Worm (Caenorhabditis elegans) whole organism, L2 larva: ENCODE data around the gene B0496.2.

Experiments
- C34F6.9 ChIP-seq: fragments of 150-350 bp; optimal IDR thresholded peaks from 2 replicates; lab custom pipeline; 2014; ENCODE audit warnings: missing biosample characterization, missing genetic modification characterization
- F13H6.1 ChIP-seq: sonication (generic microtip); optimal IDR thresholded peaks from 2 replicates; lab custom pipeline; 2016; ENCODE audit warnings: missing genetic modification characterization, missing compliant biosample characterization
- R02D3.7 ChIP-seq: fragments of 150-350 bp; optimal IDR thresholded peaks from 2 replicates; lab custom pipeline; 2014; ENCODE audit warnings: missing biosample characterization, missing genetic modification characterization
- Y55F3AM.14 ChIP-seq: fragments of 200-800 bp; sonication (Bioruptor generic); optimal IDR thresholded peaks from 2 replicates; lab custom pipeline; 2018; ENCODE audit warnings: mild to moderate bottlenecking, missing genetic modification characterization, missing compliant biosample characterization
- ZK546.5 ChIP-seq: sonication (generic microtip); optimal IDR thresholded peaks from 2 replicates; lab custom pipeline; 2017; ENCODE audit warnings: missing biosample characterization, missing genetic modification characterization
- aly-2 ChIP-seq: fragments of 150-350 bp; optimal IDR thresholded peaks from 2 replicates; lab custom pipeline; 2014; ENCODE audit warnings: missing biosample characterization, missing genetic modification characterization
- ama-1 ChIP-seq: fragments of 150-350 bp; optimal IDR thresholded peaks from 2 replicates; lab custom pipeline; 2018; ENCODE audit warnings: inconsistent platforms
- blmp-1 ChIP-seq: sonication (generic microtip); optimal IDR thresholded peaks from 2 replicates; lab custom pipeline; 2017; ENCODE audit warnings: missing genetic modification characterization, mild to moderate bottlenecking, missing compliant biosample characterization, antibody characterized with exemption, moderate library complexity; ENCODE audit not compliant: insufficient read depth
- ceh-16 ChIP-seq: fragments of 150-350 bp; optimal IDR thresholded peaks from 2 replicates; lab custom pipeline; 2014; ENCODE audit warnings: missing biosample characterization, missing genetic modification characterization
- ceh-82 ChIP-seq: fragments of 150-350 bp; optimal IDR thresholded peaks from 2 replicates; lab custom pipeline; 2014; ENCODE audit warnings: missing biosample characterization, missing genetic modification characterization
- crh-2 ChIP-seq: sonication (generic microtip); optimal IDR thresholded peaks from 2 replicates; lab custom pipeline; 2017; ENCODE audit warnings: missing biosample characterization, missing genetic modification characterization
- dmd-4 ChIP-seq: sonication (generic microtip); optimal IDR thresholded peaks from 2 replicates; lab custom pipeline; 2017; ENCODE audit warnings: missing biosample characterization, missing genetic modification characterization
- fos-1 ChIP-seq: fragments of 150-350 bp; optimal IDR thresholded peaks from 2 replicates; lab custom pipeline; 2014; ENCODE audit warnings: missing biosample characterization, missing genetic modification characterization
- gmeb-1 ChIP-seq: fragments of 150-350 bp; optimal IDR thresholded peaks from 2 replicates; lab custom pipeline; 2014; ENCODE audit warnings: missing biosample characterization, missing genetic modification characterization
- lin-13 ChIP-seq: fragments of 150-350 bp; optimal IDR thresholded peaks from 2 replicates; lab custom pipeline; 2014; ENCODE audit warnings: missing biosample characterization, missing genetic modification reagents, missing genetic modification characterization
- lin-39 ChIP-seq: fragments of 150-350 bp; optimal IDR thresholded peaks from 2 replicates; lab custom pipeline; 2014; ENCODE audit warnings: missing biosample characterization, missing genetic modification reagents, missing genetic modification characterization
- lsy-2 ChIP-seq, 2 experiments: fragments of 150-350 bp in 1 of 2; sonication (generic microtip) in 1 of 2; optimal IDR thresholded peaks; 2 replicates each; lab custom pipeline; 2014 to 2017; ENCODE audit warnings: missing biosample characterization in 2 of 2, missing genetic modification characterization in 2 of 2
- mab-5 ChIP-seq: fragments of 150-350 bp; optimal IDR thresholded peaks from 2 replicates; lab custom pipeline; 2014; ENCODE audit warnings: missing biosample characterization, missing genetic modification characterization
- mbf-1 ChIP-seq: sonication (generic microtip); optimal IDR thresholded peaks from 2 replicates; lab custom pipeline; 2017; ENCODE audit warnings: missing biosample characterization, missing genetic modification characterization
- mdl-1 ChIP-seq, 2 experiments: fragments of 150-350 bp in 1 of 2; sonication (generic microtip) in 1 of 2; optimal IDR thresholded peaks; 2 replicates each; lab custom pipeline; 2017; ENCODE audit warnings: missing biosample characterization in 2 of 2, missing genetic modification characterization in 2 of 2
- nhr-11 ChIP-seq: fragments of 150-350 bp; optimal IDR thresholded peaks from 2 replicates; lab custom pipeline; 2014; ENCODE audit warnings: missing biosample characterization, missing genetic modification characterization
- nhr-12 ChIP-seq: fragments of 150-350 bp; optimal IDR thresholded peaks from 2 replicates; lab custom pipeline; 2014; ENCODE audit warnings: missing biosample characterization, missing genetic modification characterization
- nhr-129 ChIP-seq: fragments of 150-350 bp; optimal IDR thresholded peaks from 2 replicates; lab custom pipeline; 2014; ENCODE audit warnings: missing biosample characterization, missing genetic modification characterization
- nhr-21 ChIP-seq: fragments of 150-350 bp; optimal IDR thresholded peaks from 2 replicates; lab custom pipeline; 2014; ENCODE audit warnings: missing biosample characterization, missing genetic modification characterization
- nhr-23 ChIP-seq: fragments of 150-350 bp; optimal IDR thresholded peaks from 2 replicates; lab custom pipeline; 2014; ENCODE audit warnings: missing biosample characterization, missing genetic modification reagents, missing genetic modification characterization
- nhr-237 ChIP-seq: fragments of 150-350 bp; optimal IDR thresholded peaks from 2 replicates; lab custom pipeline; 2014; ENCODE audit warnings: missing biosample characterization, missing genetic modification characterization
- nhr-25 ChIP-seq: fragments of 150-350 bp; sonication (generic microtip); optimal IDR thresholded peaks from 3 replicates; lab custom pipeline; 2014; ENCODE audit warnings: missing biosample characterization, missing genetic modification characterization
- nhr-6 ChIP-seq: fragments of 150-350 bp; optimal IDR thresholded peaks from 2 replicates; lab custom pipeline; 2014; ENCODE audit warnings: missing biosample characterization, missing genetic modification characterization
- nhr-77 ChIP-seq: fragments of 150-350 bp; optimal IDR thresholded peaks from 2 replicates; lab custom pipeline; 2014; ENCODE audit warnings: missing biosample characterization, missing genetic modification characterization
- peb-1 ChIP-seq: fragments of 150-350 bp; optimal IDR thresholded peaks from 2 replicates; lab custom pipeline; 2014; ENCODE audit warnings: missing biosample characterization, missing genetic modification characterization
- sem-4 ChIP-seq: fragments of 150-350 bp; optimal IDR thresholded peaks from 2 replicates; lab custom pipeline; 2014; ENCODE audit warnings: missing biosample characterization, missing genetic modification reagents, missing genetic modification characterization
- skn-1 ChIP-seq: sonication (generic microtip); optimal IDR thresholded peaks from 2 replicates; lab custom pipeline; 2017; ENCODE audit warnings: missing biosample characterization, missing genetic modification characterization
- sma-3 ChIP-seq: sonication (generic microtip); optimal IDR thresholded peaks from 2 replicates; lab custom pipeline; 2016; ENCODE audit warnings: missing genetic modification reagents, missing genetic modification characterization, missing compliant biosample characterization
- sma-9 ChIP-seq, 2 experiments: fragments of 150-350 bp in 1 of 2; sonication (generic microtip) in 1 of 2; optimal IDR thresholded peaks; 2 replicates each; lab custom pipeline; 2014 to 2016; ENCODE audit warnings: missing genetic modification characterization in 2 of 2, mild to moderate bottlenecking in 1 of 2, missing biosample characterization in 1 of 2, missing compliant biosample characterization in 1 of 2, missing genetic modification reagents in 1 of 2, moderate library complexity in 1 of 2
- unc-55 ChIP-seq: fragments of 150-350 bp; sonication (generic microtip); optimal IDR thresholded peaks from 3 replicates; lab custom pipeline; 2014; ENCODE audit warnings: missing biosample characterization, missing genetic modification reagents, missing genetic modification characterization
- zag-1 ChIP-seq: fragments of 150-350 bp; optimal IDR thresholded peaks from 2 replicates; lab custom pipeline; 2014; ENCODE audit warnings: missing biosample characterization, missing genetic modification characterization
- ztf-4 ChIP-seq: fragments of 150-350 bp; optimal IDR thresholded peaks from 2 replicates; lab custom pipeline; 2014; ENCODE audit warnings: missing biosample characterization, missing genetic modification characterization

The B0496.2 gene

DNA sequence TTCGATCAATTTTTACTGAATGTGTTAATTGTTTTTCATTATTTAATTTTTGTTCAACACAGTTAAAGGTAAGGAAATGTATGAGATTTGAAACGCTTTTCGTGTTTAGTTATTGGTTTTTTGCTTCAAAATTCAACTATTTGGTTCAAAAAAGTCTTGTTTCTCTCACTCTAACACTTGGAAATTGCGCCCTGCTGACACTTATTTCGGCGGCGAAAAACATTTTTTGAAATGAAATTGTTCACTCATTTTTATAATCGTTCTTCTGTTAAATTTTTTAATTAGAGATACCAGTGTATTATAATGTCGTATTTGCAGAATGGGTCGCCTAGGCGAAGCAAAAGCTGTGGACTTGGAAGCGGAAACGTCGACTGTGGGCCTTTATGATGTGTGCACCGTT is 30.5 kb downstream of the B0496.2 start, which contains the start of gene rod-1:
rod-1 (plus strand) TSS at position 319 of the 400 bp plus-strand sequence.
- TF ChIP-seq unc-55 (GFP tag; lab: Kevin White, UChicago) (peak; percentile 46), crh-2 (tag; lab: Kevin White, UChicago) (no peak), mdl-1 (tag; optimal IDR thresholded peaks at IDR 0.05; lab: Kevin White, UChicago) (no peak)

DNA sequence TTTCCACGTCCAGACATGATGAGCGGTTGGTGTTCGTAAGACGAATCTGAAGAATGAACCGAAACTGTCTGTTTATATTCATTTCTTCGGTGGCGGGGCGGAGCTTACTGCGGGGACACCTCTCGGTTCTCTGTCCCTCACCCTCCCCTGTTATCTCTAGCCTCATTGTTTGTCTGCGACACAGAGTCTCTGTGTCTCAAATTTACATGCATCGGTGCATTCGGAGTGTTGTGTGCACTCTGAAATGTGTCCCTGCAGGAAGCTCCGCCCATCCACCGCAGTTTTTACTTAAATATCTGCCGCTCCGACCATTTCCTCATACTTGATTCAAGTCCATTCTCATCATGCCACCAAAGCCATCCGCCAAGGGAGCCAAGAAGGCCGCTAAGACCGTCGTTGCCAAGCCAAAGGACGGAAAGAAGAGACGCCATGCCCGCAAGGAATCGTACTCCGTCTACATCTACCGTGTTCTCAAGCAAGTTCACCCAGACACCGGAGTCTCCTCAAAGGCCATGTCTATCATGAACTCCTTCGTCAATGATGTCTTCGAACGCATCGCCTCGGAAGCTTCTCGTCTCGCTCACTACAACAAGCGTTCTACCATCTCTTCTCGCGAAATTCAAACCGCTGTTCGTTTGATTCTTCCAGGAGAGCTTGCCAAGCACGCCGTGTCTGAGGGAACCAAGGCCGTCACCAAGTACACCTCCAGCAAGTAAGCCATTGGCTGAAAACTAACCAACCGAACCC is 38.7 kb downstream of the B0496.2 start, which contains the start of the genes his-61 and his-62:
his-61 (minus strand) TSS at position 17 of the 747 bp plus-strand sequence.
his-62 (plus strand) TSS at position 345 of the 747 bp plus-strand sequence.
- TF ChIP-seq F13H6.1 (peak; percentile 73), lsy-2 (tag; optimal IDR thresholded peaks at IDR 0.05; lab: Kevin White, UChicago) (peak; percentile 2 to 65), aly-2 (tag; lab: Kevin White, UChicago) (no peak), nhr-129 (tag; lab: Kevin White, UChicago) (peak; percentile 24), ceh-16 (tag; lab: Kevin White, UChicago) (peak; percentile 51), unc-55 (GFP tag; lab: Kevin White, UChicago) (peak; percentile 49), peb-1 (no peak), zag-1 (tag; lab: Kevin White, UChicago) (peak; percentile 61), nhr-6 (no peak), nhr-77 (tag; lab: Kevin White, UChicago) (no peak), mab-5 (tag; lab: Kevin White, UChicago) (peak; percentile 71), sma-3 (GFP tag; lab: Kevin White, UChicago) (peak; percentile 52), nhr-237 (tag; lab: Kevin White, UChicago) (no peak), crh-2 (tag; lab: Kevin White, UChicago) (peak; percentile 81), fos-1 (tag; lab: Kevin White, UChicago) (peak; percentile 52), sem-4 (tag; lab: Kevin White, UChicago) (no peak), C34F6.9 (tag; lab: Kevin White, UChicago) (peak; percentile 56), sma-9 (GFP tag; optimal IDR thresholded peaks at IDR 0.05; lab: Kevin White, UChicago) (peak; percentile 89), sma-9 (tag; optimal IDR thresholded peaks at IDR 0.05; lab: Kevin White, UChicago) (no peak), nhr-25 (tag; lab: Kevin White, UChicago) (peak; percentile 80), lin-13 (peak; percentile 74), mdl-1 (tag; optimal IDR thresholded peaks at IDR 0.05; lab: Kevin White, UChicago) (no peak)

DNA sequence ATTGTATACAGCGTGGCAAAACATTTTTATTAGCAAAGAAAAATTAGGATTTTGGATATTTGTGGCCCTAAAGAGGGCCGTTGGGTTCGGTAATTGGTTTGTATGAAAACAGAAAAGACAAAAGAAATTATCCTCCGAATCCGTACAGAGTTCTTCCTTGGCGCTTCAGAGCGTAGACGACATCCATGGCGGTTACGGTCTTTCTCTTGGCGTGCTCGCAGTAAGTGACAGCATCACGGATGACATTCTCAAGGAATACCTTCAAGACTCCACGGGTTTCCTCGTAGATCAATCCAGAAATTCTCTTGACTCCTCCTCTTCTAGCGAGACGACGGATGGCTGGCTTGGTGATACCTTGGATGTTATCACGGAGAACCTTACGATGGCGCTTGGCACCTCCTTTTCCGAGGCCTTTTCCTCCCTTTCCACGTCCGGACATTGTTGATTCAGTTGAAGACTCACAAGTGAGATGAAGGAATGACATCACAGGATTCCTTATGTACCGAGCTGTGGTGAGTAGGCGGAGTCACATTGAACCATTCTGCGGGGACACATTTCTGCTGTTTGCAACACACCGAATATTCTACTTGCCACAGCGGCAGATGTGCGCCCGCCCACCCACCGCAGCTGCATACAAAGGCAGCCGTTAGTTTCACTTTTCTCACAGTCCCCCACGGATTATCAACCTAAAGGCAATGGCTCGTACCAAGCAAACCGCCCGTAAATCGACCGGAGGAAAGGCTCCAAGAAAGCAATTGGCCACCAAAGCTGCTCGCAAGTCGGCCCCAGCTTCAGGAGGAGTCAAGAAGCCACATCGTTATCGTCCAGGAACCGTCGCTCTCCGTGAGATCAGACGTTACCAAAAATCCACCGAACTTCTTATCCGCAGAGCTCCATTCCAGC is 40.1 kb downstream of the B0496.2 start, which contains the start of the genes his-60 and his-59:
his-60 (minus strand) TSS at position 439 of the 903 bp plus-strand sequence.
his-59 (plus strand) TSS at position 696 of the 903 bp plus-strand sequence.
- TF ChIP-seq skn-1 (tag; lab: Kevin White, UChicago) (no peak), nhr-21 (tag; lab: Kevin White, UChicago) (no peak), nhr-129 (tag; lab: Kevin White, UChicago) (no peak), ztf-4 (tag; lab: Kevin White, UChicago) (no peak), gmeb-1 (tag; lab: Kevin White, UChicago) (no peak), ama-1 (lab: Kevin White, UChicago) (no peak), fos-1 (tag; lab: Kevin White, UChicago) (peak; percentile 2), lin-13 (peak; percentile 29), dmd-4 (tag; lab: Kevin White, UChicago) (no peak), nhr-12 (tag; lab: Kevin White, UChicago) (no peak), ZK546.5 (tag; lab: Kevin White, UChicago) (no peak), mab-5 (tag; lab: Kevin White, UChicago) (peak; percentile 58), sma-3 (GFP tag; lab: Kevin White, UChicago) (peak; percentile 12), nhr-11 (tag; lab: Kevin White, UChicago) (no peak), R02D3.7 (no peak), sma-9 (GFP tag; optimal IDR thresholded peaks at IDR 0.05; lab: Kevin White, UChicago) (peak; percentile 63), sma-9 (tag; optimal IDR thresholded peaks at IDR 0.05; lab: Kevin White, UChicago) (no peak), ceh-16 (tag; lab: Kevin White, UChicago) (peak; percentile 96), mbf-1 (no peak), F13H6.1 (no peak), blmp-1 (tag; lab: Kevin White, UChicago) (no peak), lin-39 (tag; lab: Kevin White, UChicago) (no peak), mdl-1 (tag; optimal IDR thresholded peaks at IDR 0.05; lab: Kevin White, UChicago) (no peak), nhr-6 (no peak), ceh-82 (tag; lab: Kevin White, UChicago) (no peak), crh-2 (tag; lab: Kevin White, UChicago) (peak; percentile 19), aly-2 (tag; lab: Kevin White, UChicago) (no peak), unc-55 (GFP tag; lab: Kevin White, UChicago) (no peak), sem-4 (tag; lab: Kevin White, UChicago) (peak; percentile 11), nhr-23 (no peak), nhr-77 (tag; lab: Kevin White, UChicago) (no peak), Y55F3AM.14 (GFP tag; lab: Kevin White, UChicago) (no peak), lsy-2 (tag; optimal IDR thresholded peaks at IDR 0.05; lab: Kevin White, UChicago) (no peak)
